Worm (Caenorhabditis elegans) whole organism, L3 larva: Measurements from ENCODE around the gene nadk-1.

Source experiments
- aly-2 ChIP-seq: fragments of 150-350 bp; optimal IDR thresholded peaks from 2 replicates; lab custom pipeline; 2014; ENCODE audit warnings: missing biosample characterization, missing genetic modification characterization
- ceh-28 ChIP-seq: fragments of 150-350 bp; optimal IDR thresholded peaks from 2 replicates; lab custom pipeline; 2014; ENCODE audit warnings: missing biosample characterization, missing genetic modification reagents, missing genetic modification characterization
- ceh-82 ChIP-seq: fragments of 150-350 bp; optimal IDR thresholded peaks from 2 replicates; lab custom pipeline; 2014; ENCODE audit warnings: missing biosample characterization, missing genetic modification characterization
- egl-5 ChIP-seq: fragments of 150-350 bp; optimal IDR thresholded peaks from 2 replicates; lab custom pipeline; 2017; ENCODE audit warnings: missing biosample characterization, missing genetic modification reagents, missing genetic modification characterization, inconsistent platforms
- elt-3 ChIP-seq, 3 experiments: fragments of 150-350 bp in 1 of 3; sonication (generic microtip) in 2 of 3; optimal IDR thresholded peaks; 2 replicates in 2 of 3; 4 replicates in 1 of 3; lab custom pipeline; 2014 to 2017; ENCODE audit warnings: missing biosample characterization in 3 of 3, missing genetic modification characterization in 3 of 3
- fkh-10 ChIP-seq: sonication (generic microtip); optimal IDR thresholded peaks from 2 replicates; lab custom pipeline; 2017; ENCODE audit warnings: missing biosample characterization, missing genetic modification reagents, missing genetic modification characterization
- nhr-11 ChIP-seq: fragments of 150-350 bp; optimal IDR thresholded peaks from 2 replicates; lab custom pipeline; 2014; ENCODE audit warnings: missing biosample characterization, missing genetic modification characterization
- pqm-1 ChIP-seq: fragments of 150-350 bp; optimal IDR thresholded peaks from 2 replicates; lab custom pipeline; 2017; ENCODE audit warnings: missing biosample characterization, missing genetic modification characterization, inconsistent platforms
- tbx-2 ChIP-seq: sonication (generic microtip); optimal IDR thresholded peaks from 2 replicates; lab custom pipeline; 2016; ENCODE audit warnings: mild to moderate bottlenecking, missing genetic modification characterization, missing compliant biosample characterization
- unc-62 ChIP-seq: fragments of 150-350 bp; sonication (generic microtip); optimal IDR thresholded peaks from 4 replicates; lab custom pipeline; 2014; ENCODE audit warnings: missing biosample characterization, missing genetic modification reagents, missing genetic modification characterization

DNA sequence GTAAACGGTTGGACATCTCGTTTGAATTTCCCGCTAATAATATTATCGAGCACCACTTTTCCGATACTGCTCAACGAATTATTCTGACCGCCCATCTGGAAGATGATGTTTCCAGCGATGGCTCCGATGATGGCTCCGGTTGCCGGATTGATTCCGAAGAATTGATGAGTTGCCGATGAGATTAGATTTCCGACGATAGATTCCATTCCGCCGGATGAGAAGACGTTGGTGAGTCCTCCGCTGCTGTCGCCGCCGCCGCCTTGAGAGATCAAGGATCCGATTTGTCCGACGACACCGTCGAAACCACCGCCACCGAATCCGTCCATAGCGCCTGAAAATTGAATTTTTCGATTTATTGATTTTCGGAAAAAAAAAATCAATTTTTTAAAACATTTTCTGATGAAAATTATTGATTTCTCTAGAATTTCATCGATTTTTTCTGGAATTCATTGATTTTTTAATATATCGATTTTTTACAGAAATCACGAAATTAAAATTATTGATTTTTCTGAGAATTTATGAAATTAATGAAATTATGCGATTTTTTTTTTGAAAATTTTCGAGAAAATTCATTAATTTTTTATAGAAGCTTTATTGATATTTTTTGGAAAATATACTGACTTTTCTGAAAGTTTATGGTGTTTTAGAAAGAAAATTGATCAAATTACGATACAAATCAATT lies 12.7 kb upstream of the nadk-1 start:
- TF ChIP-seq unc-62 (GFP tag; lab: Kevin White, UChicago): no peak
- no peak for TF ChIP-seq elt-3 (tag; optimal IDR thresholded peaks at IDR 0.05; lab: Kevin White, UChicago)
- no peak for TF ChIP-seq pqm-1 (tag; lab: Kevin White, UChicago)
- no peak for TF ChIP-seq ceh-82
- TF ChIP-seq tbx-2: no peak
- peak; percentile 68 for TF ChIP-seq ceh-28 (tag; lab: Kevin White, UChicago)
- no peak for TF ChIP-seq fkh-10 (GFP tag; lab: Kevin White, UChicago)
- TF ChIP-seq nhr-11: no peak
- TF ChIP-seq aly-2 (tag; lab: Kevin White, UChicago): no peak
- no peak for TF ChIP-seq egl-5 (tag; lab: Kevin White, UChicago)
